Worm (Caenorhabditis elegans): ENCODE results near the gene pha-2.

pha-2 gene

ce11 chrX:593245-593733 is 43.5 kb downstream of the pha-2 start (continued):
- peak; percentile 90 for TF ChIP-seq K12H6.12 (tag; optimal IDR thresholded peaks at IDR 0.05)
- TF ChIP-seq attf-5 (GFP tag; optimal IDR thresholded peaks at IDR 0.05) = peak; percentile 81
- no peak for TF ChIP-seq F55B11.4 (tag; optimal IDR thresholded peaks at IDR 0.05; ENCODE audit: borderline replicate concordance, insufficient read depth)
- TF ChIP-seq hsf-1 (GFP tag; IDR thresholded peaks at IDR 0.05) = 0 out of 2 replicates have a peak, but pooled peaks have one; percentile 50
- TF ChIP-seq bed-1 (GFP tag; IDR thresholded peaks at IDR 0.05) = no peak
- TF ChIP-seq aptf-2 (GFP tag; conservative IDR thresholded peaks at IDR 0.05) = no peak
- TF ChIP-seq zim-3 (tag; optimal IDR thresholded peaks at IDR 0.05) = no peak
- TF ChIP-seq pbrm-1 (GFP tag; IDR thresholded peaks at IDR 0.05) = peak; percentile 50; the same call in 1 of the 2 replicates
- no peak for TF ChIP-seq mes-4 (tag; optimal IDR thresholded peaks at IDR 0.05)
- no peak for TF ChIP-seq snpc-1.1 (tag; optimal IDR thresholded peaks at IDR 0.05; ENCODE audit: insufficient read depth)
- no peak for TF ChIP-seq Y53F4B.3 (GFP tag; IDR thresholded peaks at IDR 0.05)
- no peak for TF ChIP-seq madf-6 (GFP tag; IDR thresholded peaks at IDR 0.05)
- no peak for TF ChIP-seq tbx-9 (tag; optimal IDR thresholded peaks at IDR 0.05; ENCODE audit: borderline replicate concordance)
- TF ChIP-seq tlf-1 (GFP tag; optimal IDR thresholded peaks at IDR 0.05) = peak; percentile 13
- TF ChIP-seq die-1 (tag; optimal IDR thresholded peaks at IDR 0.05) = peak; percentile 47
- no peak for TF ChIP-seq T26A5.8 (tag; optimal IDR thresholded peaks at IDR 0.05)
- TF ChIP-seq nhr-179 (tag; optimal IDR thresholded peaks at IDR 0.05) = no peak
- TF ChIP-seq chd-7 (tag; optimal IDR thresholded peaks at IDR 0.05) = peak; percentile 81
- TF ChIP-seq lin-26 (GFP tag; IDR thresholded peaks at IDR 0.05) = peak; percentile 61
- TF ChIP-seq F33H1.4 (GFP tag; IDR thresholded peaks at IDR 0.05) = no peak
- TF ChIP-seq ztf-3 (GFP tag; optimal IDR thresholded peaks at IDR 0.05) = no peak
- no peak for TF ChIP-seq lag-1 (GFP tag; IDR thresholded peaks at IDR 0.05)
- TF ChIP-seq F52B5.7 (tag; optimal IDR thresholded peaks at IDR 0.05) = no peak
- peak; percentile 68 for TF ChIP-seq ets-4 (GFP tag; optimal IDR thresholded peaks at IDR 0.05)
- no peak for TF ChIP-seq D2030.7 (GFP tag; IDR thresholded peaks at IDR 0.05)
- TF ChIP-seq B0336.3 (GFP tag; IDR thresholded peaks at IDR 0.05) = peak; percentile 85; the same call in 1 of the 2 replicates
- TF ChIP-seq fkh-3 (tag; optimal IDR thresholded peaks at IDR 0.05) = no peak
- TF ChIP-seq B0019.2 (GFP tag; conservative IDR thresholded peaks at IDR 0.05) = no peak
- TF ChIP-seq hrde-1 (tag; optimal IDR thresholded peaks at IDR 0.05; ENCODE audit: borderline replicate concordance) = no peak
- TF ChIP-seq F57C9.4 (tag; optimal IDR thresholded peaks at IDR 0.05) = no peak
- peak; percentile 75 for TF ChIP-seq madf-10 (tag; optimal IDR thresholded peaks at IDR 0.05)
- peak; percentile 42; the same call in 1 of the 2 replicates for TF ChIP-seq attf-3 (GFP tag; conservative IDR thresholded peaks at IDR 0.05)
- TF ChIP-seq K11D2.4 (GFP tag; IDR thresholded peaks at IDR 0.05) = peak; percentile 70; the same call in 1 of the 2 replicates
- peak; percentile 64 for TF ChIP-seq hmg-1.2 (GFP tag; IDR thresholded peaks at IDR 0.05)
- no peak for TF ChIP-seq madf-3 (GFP tag; IDR thresholded peaks at IDR 0.05)
- peak in 1 of 3 experiments; percentile 60 for TF ChIP-seq lin-35 (GFP tag; optimal IDR thresholded peaks at IDR 0.05)
- no peak for TF ChIP-seq rec-8 (tag; optimal IDR thresholded peaks at IDR 0.05)
- TF ChIP-seq ekl-4 (GFP tag; IDR thresholded peaks at IDR 0.05) = peak; percentile 66; the same call in 1 of the 2 replicates
- no peak for TF ChIP-seq C17E4.6 (GFP tag; IDR thresholded peaks at IDR 0.05)
- no peak for TF ChIP-seq egl-44 (GFP tag; IDR thresholded peaks at IDR 0.05)
- no peak; the same call in none of the 2 replicates for TF ChIP-seq mcd-1 (GFP tag; IDR thresholded peaks at IDR 0.05)
- TF ChIP-seq egl-18 (GFP tag; IDR thresholded peaks at IDR 0.05) = no peak
- TF ChIP-seq egrh-3 (GFP tag; IDR thresholded peaks at IDR 0.05) = peak; percentile 76
- TF ChIP-seq F49E8.2 (tag; optimal IDR thresholded peaks at IDR 0.05; ENCODE audit: insufficient read depth) = no peak
- 0 out of 2 replicates have a peak, but pooled peaks have one; percentile 23 for TF ChIP-seq Y53G8AR.9 (GFP tag; conservative IDR thresholded peaks at IDR 0.05)
- no peak for TF ChIP-seq F37B4.10 (GFP tag; IDR thresholded peaks at IDR 0.05)
- no peak for TF ChIP-seq madf-8 (GFP tag; conservative IDR thresholded peaks at IDR 0.05)
- no peak for TF ChIP-seq Y56A3A.18 (GFP tag; IDR thresholded peaks at IDR 0.05)

All from whole organism, young adult.